Worm (Caenorhabditis elegans) whole organism, L1 larva: ENCODE measurements around the gene unc-85.

ENCODE experiments used
- C16A3.4 ChIP-seq: fragments of 150-350 bp; optimal IDR thresholded peaks from 2 replicates; lab custom pipeline; 2014; ENCODE audit warnings: missing biosample characterization, missing genetic modification characterization
- ceh-63 ChIP-seq: fragments of 200-800 bp; sonication (Bioruptor generic); optimal IDR thresholded peaks from 2 replicates; lab custom pipeline; 2018; ENCODE audit warnings: mild to moderate bottlenecking, missing genetic modification characterization, missing compliant biosample characterization
- ceh-8 ChIP-seq: fragments of 200-800 bp; sonication (Bioruptor generic); optimal IDR thresholded peaks from 2 replicates; lab custom pipeline; 2018; ENCODE audit warnings: mild to moderate bottlenecking, missing genetic modification characterization, moderate library complexity, missing compliant biosample characterization
- ces-1 ChIP-seq: fragments of 150-350 bp; optimal IDR thresholded peaks from 2 replicates; lab custom pipeline; 2014; ENCODE audit warnings: missing biosample characterization, missing genetic modification reagents, missing genetic modification characterization
- dpl-1 ChIP-seq, 3 experiments: fragments of 150-350 bp in 2 of 3; sonication (generic microtip) in 1 of 3; optimal IDR thresholded peaks; 2 replicates each; lab custom pipeline; 2014 to 2017; ENCODE audit warnings: missing biosample characterization in 3 of 3, missing genetic modification characterization in 3 of 3, missing genetic modification reagents in 3 of 3
- dsc-1 ChIP-seq: sonication (generic microtip); optimal IDR thresholded peaks from 2 replicates; lab custom pipeline; 2016; ENCODE audit warnings: mild to moderate bottlenecking, missing genetic modification characterization, missing compliant biosample characterization
- efl-1 ChIP-seq, 4 experiments: fragments of 150-350 bp; optimal IDR thresholded peaks in 3 of 4; peaks in 1 of 4; 1 replicate in 1 of 4; 2 replicates in 3 of 4; lab custom pipeline; 2014; ENCODE audit warnings: missing biosample characterization in 2 of 4, missing genetic modification characterization in 2 of 4, missing genetic modification reagents in 2 of 4
- egl-27 ChIP-seq, 2 experiments: fragments of 150-350 bp in 1 of 2; sonication (generic microtip); optimal IDR thresholded peaks; 3 replicates each; lab custom pipeline; 2017 to 2018; ENCODE audit warnings: missing biosample characterization in 2 of 2, missing genetic modification characterization in 2 of 2, missing genetic modification reagents in 2 of 2
- elt-2 ChIP-seq: sonication (generic microtip); optimal IDR thresholded peaks from 2 replicates; lab custom pipeline; 2016; ENCODE audit warnings: missing genetic modification characterization, mild to moderate bottlenecking, inconsistent platforms, missing compliant biosample characterization, missing genetic modification reagents
- ets-5 ChIP-seq: fragments of 200-800 bp; sonication (Bioruptor generic); IDR thresholded peaks from 2 replicates; pipeline ENCODE4 v1.3.6; 2022; ENCODE audit warnings: missing genetic modification characterization, missing compliant biosample characterization
- fkh-8 ChIP-seq: sonication (generic microtip); optimal IDR thresholded peaks from 2 replicates; lab custom pipeline; 2016; ENCODE audit warnings: mild to moderate bottlenecking, missing genetic modification characterization, missing compliant biosample characterization
- hlh-4 ChIP-seq: sonication (generic microtip); optimal IDR thresholded peaks from 2 replicates; lab custom pipeline; 2016; ENCODE audit warnings: mild to moderate bottlenecking, missing genetic modification characterization, missing compliant biosample characterization
- hpl-2 ChIP-seq: fragments of 150-350 bp; optimal IDR thresholded peaks from 2 replicates; lab custom pipeline; 2014; ENCODE audit warnings: missing biosample characterization, missing genetic modification reagents, missing genetic modification characterization
- irx-1 ChIP-seq: sonication (generic microtip); optimal IDR thresholded peaks from 2 replicates; lab custom pipeline; 2016; ENCODE audit warnings: missing genetic modification characterization, missing compliant biosample characterization
- lin-14 ChIP-seq: fragments of 200-800 bp; sonication (Bioruptor generic); optimal IDR thresholded peaks from 2 replicates; lab custom pipeline; 2018; ENCODE audit warnings: mild to moderate bottlenecking, missing genetic modification characterization, moderate library complexity, missing compliant biosample characterization
- lin-35 ChIP-seq, 2 experiments: fragments of 150-350 bp; optimal IDR thresholded peaks; 2 replicates each; lab custom pipeline; 2014; ENCODE audit warnings: missing biosample characterization in 2 of 2, missing genetic modification characterization in 2 of 2, missing genetic modification reagents in 2 of 2
- lir-3 ChIP-seq: sonication (generic microtip); optimal IDR thresholded peaks from 2 replicates; lab custom pipeline; 2016; ENCODE audit warnings: mild to moderate bottlenecking, missing genetic modification characterization, moderate library complexity, missing compliant biosample characterization; ENCODE audit not compliant: poor library complexity
- lsy-2 ChIP-seq, 2 experiments: fragments of 150-350 bp; optimal IDR thresholded peaks; 2 replicates each; lab custom pipeline; 2014; ENCODE audit warnings: missing biosample characterization in 2 of 2, missing genetic modification characterization in 2 of 2
- mdl-1 ChIP-seq, 2 experiments: fragments of 150-350 bp; optimal IDR thresholded peaks; 2 replicates each; lab custom pipeline; 2014 to 2017; ENCODE audit warnings: missing biosample characterization in 2 of 2, missing genetic modification characterization in 2 of 2, inconsistent platforms in 1 of 2
- mef-2 ChIP-seq: fragments of 150-350 bp; optimal IDR thresholded peaks from 2 replicates; lab custom pipeline; 2014; ENCODE audit warnings: missing biosample characterization, missing genetic modification characterization
- nhr-11 ChIP-seq: fragments of 150-350 bp; optimal IDR thresholded peaks from 2 replicates; lab custom pipeline; 2014; ENCODE audit warnings: missing biosample characterization, missing genetic modification characterization
- nhr-12 ChIP-seq: sonication (generic microtip); optimal IDR thresholded peaks from 2 replicates; lab custom pipeline; 2017; ENCODE audit warnings: missing biosample characterization, missing genetic modification characterization
- nhr-20 ChIP-seq: sonication (generic microtip); optimal IDR thresholded peaks from 2 replicates; lab custom pipeline; 2016; ENCODE audit warnings: mild to moderate bottlenecking, missing genetic modification characterization, missing compliant biosample characterization
- nhr-28 ChIP-seq: fragments of 150-350 bp; optimal IDR thresholded peaks from 2 replicates; lab custom pipeline; 2014; ENCODE audit warnings: missing biosample characterization, missing genetic modification characterization
- nhr-71 ChIP-seq: sonication (generic microtip); optimal IDR thresholded peaks from 2 replicates; lab custom pipeline; 2016; ENCODE audit warnings: mild to moderate bottlenecking, missing genetic modification characterization, moderate library complexity, missing compliant biosample characterization
- nhr-84 ChIP-seq: sonication (generic microtip); optimal IDR thresholded peaks from 2 replicates; lab custom pipeline; 2017; ENCODE audit warnings: missing biosample characterization, missing genetic modification characterization
- nhr-90 ChIP-seq: sonication (generic microtip); optimal IDR thresholded peaks from 2 replicates; lab custom pipeline; 2016; ENCODE audit warnings: mild to moderate bottlenecking, missing genetic modification characterization, missing compliant biosample characterization; ENCODE audit not compliant: poor library complexity
- skn-1 ChIP-seq: fragments of 150-350 bp; optimal IDR thresholded peaks from 2 replicates; lab custom pipeline; 2014; ENCODE audit warnings: missing biosample characterization, missing genetic modification characterization
- snu-23 ChIP-seq: sonication (generic microtip); optimal IDR thresholded peaks from 2 replicates; lab custom pipeline; 2016; ENCODE audit warnings: missing genetic modification characterization, missing compliant biosample characterization
- sptf-1 ChIP-seq: fragments of 150-350 bp; optimal IDR thresholded peaks from 2 replicates; lab custom pipeline; 2014; ENCODE audit warnings: missing biosample characterization, missing genetic modification characterization
- sup-37 ChIP-seq: fragments of 200-800 bp; sonication (Bioruptor generic); optimal IDR thresholded peaks from 2 replicates; lab custom pipeline; 2018; ENCODE audit warnings: mild to moderate bottlenecking, missing genetic modification characterization, missing compliant biosample characterization
- swsn-7 ChIP-seq: sonication (generic microtip); optimal IDR thresholded peaks from 2 replicates; lab custom pipeline; 2016; ENCODE audit warnings: missing genetic modification characterization, missing compliant biosample characterization
- unc-130 ChIP-seq: fragments of 150-350 bp; optimal IDR thresholded peaks from 2 replicates; lab custom pipeline; 2017; ENCODE audit warnings: missing biosample characterization, missing genetic modification characterization, inconsistent platforms
- unc-30 ChIP-seq: sonication (generic microtip); optimal IDR thresholded peaks from 2 replicates; lab custom pipeline; 2017; ENCODE audit warnings: missing biosample characterization, missing genetic modification characterization
- unc-62 ChIP-seq: fragments of 150-350 bp; optimal IDR thresholded peaks from 2 replicates; lab custom pipeline; 2014; ENCODE audit warnings: missing biosample characterization, missing genetic modification reagents, missing genetic modification characterization
- unc-86 ChIP-seq: sonication (generic microtip); optimal IDR thresholded peaks from 2 replicates; lab custom pipeline; 2016; ENCODE audit warnings: missing genetic modification characterization, missing compliant biosample characterization
- unc-98 ChIP-seq: fragments of 200-800 bp; sonication (Bioruptor generic); IDR thresholded peaks from 2 replicates; pipeline ENCODE4 v1.3.6; 2022; ENCODE audit warnings: missing genetic modification characterization, missing compliant biosample characterization
- xbp-1 ChIP-seq: sonication (generic microtip); optimal IDR thresholded peaks from 2 replicates; lab custom pipeline; 2016; ENCODE audit warnings: missing genetic modification characterization, missing compliant biosample characterization
- zag-1 ChIP-seq: fragments of 150-350 bp; optimal IDR thresholded peaks from 2 replicates; lab custom pipeline; 2014; ENCODE audit warnings: missing biosample characterization, missing genetic modification characterization
- zip-4 ChIP-seq: fragments of 200-800 bp; sonication (Bioruptor generic); optimal IDR thresholded peaks from 2 replicates; lab custom pipeline; 2018; ENCODE audit warnings: mild to moderate bottlenecking, missing genetic modification characterization, moderate library complexity, missing compliant biosample characterization
- ztf-4 ChIP-seq: fragments of 150-350 bp; optimal IDR thresholded peaks from 2 replicates; lab custom pipeline; 2014; ENCODE audit warnings: missing biosample characterization, missing genetic modification characterization

Gene unc-85

ce11 chrII:4706359-4706871 lies 4.5 kb downstream of the unc-85 start, which contains the start of the genes F10G7.9 and tsn-1 (continued):
- TF ChIP-seq nhr-84 (tag; lab: Kevin White, UChicago) (no peak), unc-62 (GFP tag; lab: Kevin White, UChicago) (no peak), ceh-8 (GFP tag; lab: Kevin White, UChicago) (no peak), sptf-1 (no peak), dpl-1 (GFP tag; optimal IDR thresholded peaks at IDR 0.05; lab: Kevin White, UChicago) (peak; percentile 57 to 76 (median 72)), zip-4 (GFP tag; lab: Kevin White, UChicago) (no peak), dsc-1 (no peak), C16A3.4 (tag; lab: Kevin White, UChicago) (peak; percentile 48), fkh-8 (tag; lab: Kevin White, UChicago) (no peak), lin-35 (GFP tag; optimal IDR thresholded peaks at IDR 0.05; lab: Kevin White, UChicago) (peak; percentile 61 to 86), snu-23 (GFP tag; lab: Kevin White, UChicago) (peak; percentile 68), lin-14 (GFP tag; lab: Kevin White, UChicago) (peak; percentile 68), nhr-71 (tag; lab: Kevin White, UChicago) (peak; percentile 71), xbp-1 (peak; percentile 49), irx-1 (tag; lab: Kevin White, UChicago) (no peak), unc-130 (tag; lab: Kevin White, UChicago) (peak; percentile 32), ets-5 (no peak), ztf-4 (tag; lab: Kevin White, UChicago) (no peak), unc-86 (tag; lab: Kevin White, UChicago) (peak; percentile 33), hpl-2 (GFP tag; lab: Kevin White, UChicago) (no peak), lir-3 (no peak), unc-98 (GFP tag; lab: Robert Waterston, UW) (no peak), swsn-7 (tag; lab: Kevin White, UChicago) (peak; percentile 47), efl-1 (optimal IDR thresholded peaks at IDR 0.05; lab: Kevin White, UChicago) (peak; percentile 80 to 87), efl-1 (GFP tag; optimal IDR thresholded peaks at IDR 0.05 in 1 of 2; lab: Kevin White, UChicago) (peak; percentile 70 to 96), skn-1 (tag; lab: Kevin White, UChicago) (peak; percentile 59), nhr-11 (tag; lab: Kevin White, UChicago) (no peak), mef-2 (tag; lab: Kevin White, UChicago) (no peak), zag-1 (tag; lab: Kevin White, UChicago) (no peak), sup-37 (GFP tag; lab: Kevin White, UChicago) (no peak), ceh-63 (GFP tag; lab: Kevin White, UChicago) (no peak), nhr-20 (peak; percentile 58), ces-1 (GFP tag; lab: Kevin White, UChicago) (no peak), unc-30 (tag; lab: Kevin White, UChicago) (no peak), elt-2 (tag; lab: Kevin White, UChicago) (peak; percentile 37)

- TF ChIP-seq egl-27 (tag; optimal IDR thresholded peaks at IDR 0.05; lab: Kevin White, UChicago) = no peak
- no peak for TF ChIP-seq hlh-4 (tag; lab: Kevin White, UChicago)
- no peak for TF ChIP-seq nhr-28 (tag; lab: Kevin White, UChicago)
- no peak for TF ChIP-seq mdl-1 (tag; optimal IDR thresholded peaks at IDR 0.05; lab: Kevin White, UChicago)
- TF ChIP-seq efl-1 (optimal IDR thresholded peaks at IDR 0.05; lab: Kevin White, UChicago) = no peak
- peak in 1 of 2 experiments; percentile 52 for TF ChIP-seq efl-1 (GFP tag; optimal IDR thresholded peaks at IDR 0.05 in 1 of 2; lab: Kevin White, UChicago)
- TF ChIP-seq sup-37 (GFP tag; lab: Kevin White, UChicago) = no peak
- TF ChIP-seq nhr-90 (tag; lab: Kevin White, UChicago) = peak; percentile 11
- no peak for TF ChIP-seq nhr-12 (tag; lab: Kevin White, UChicago)
- no peak for TF ChIP-seq zip-4 (GFP tag; lab: Kevin White, UChicago)
- no peak for TF ChIP-seq unc-86 (tag; lab: Kevin White, UChicago)
- peak in 1 of 2 experiments; percentile 1 for TF ChIP-seq lsy-2 (tag; optimal IDR thresholded peaks at IDR 0.05; lab: Kevin White, UChicago)
These were observed 8.3 kb downstream of the unc-85 start, which contains the start of gene tag-151 for ce11 chrII:4710120-4710519. Gene tag-151, plus strand, starts transcription at chrII:4710277.
